Fruit fly (Drosophila melanogaster) whole organism, adult: ENCODE results near the gene CG4297.

Experiments
- CG12768 ChIP-seq: fragments of 200-800 bp; sonication (Bioruptor generic); optimal IDR thresholded peaks from 2 replicates; lab custom pipeline; 2017; ENCODE audit warnings: missing biosample characterization, missing genetic modification characterization, mild to moderate bottlenecking, moderate library complexity, missing genetic modification reagents
- CG33017 ChIP-seq: fragments of 200-800 bp; sonication (Bioruptor generic); optimal IDR thresholded peaks from 2 replicates; lab custom pipeline; 2018; ENCODE audit warnings: missing biosample characterization, mild to moderate bottlenecking, missing genetic modification characterization, moderate library complexity
- CG7045 ChIP-seq: fragments of 200-800 bp; sonication (Bioruptor generic); optimal IDR thresholded peaks from 2 replicates; lab custom pipeline; 2017; ENCODE audit warnings: missing biosample characterization, mild to moderate bottlenecking, missing genetic modification characterization
- CG7101 ChIP-seq: fragments of 200-800 bp; sonication (Bioruptor generic); optimal IDR thresholded peaks from 2 replicates; lab custom pipeline; 2018; ENCODE audit warnings: missing biosample characterization, mild to moderate bottlenecking, missing genetic modification characterization, moderate library complexity
- Clk ChIP-seq: fragments of 200-800 bp; sonication (Bioruptor generic); optimal IDR thresholded peaks from 2 replicates; lab custom pipeline; 2017; ENCODE audit warnings: missing biosample characterization, missing genetic modification characterization
- Hr96 ChIP-seq: fragments of 200-800 bp; sonication (Bioruptor generic); optimal IDR thresholded peaks from 2 replicates; lab custom pipeline; 2016; ENCODE audit warnings: missing biosample characterization, missing genetic modification characterization
- Mnt ChIP-seq: fragments of 200-800 bp; sonication (Bioruptor generic); optimal IDR thresholded peaks from 2 replicates; lab custom pipeline; 2016; ENCODE audit warnings: missing biosample characterization, mild to moderate bottlenecking, missing genetic modification characterization
- cnc ChIP-seq, 2 experiments: fragments of >200 bp; optimal IDR thresholded peaks; 2 replicates each; lab custom pipeline; 2017
- kay ChIP-seq: fragments of 200-800 bp; sonication (Bioruptor generic); peaks from one replicate; lab custom pipeline; 2016; ENCODE audit warnings: missing biosample characterization, missing genetic modification characterization, borderline replicate concordance
- ovo ChIP-seq: fragments of 200-800 bp; sonication (Bioruptor generic); optimal IDR thresholded peaks from 2 replicates; lab custom pipeline; 2016; ENCODE audit warnings: missing biosample characterization, missing genetic modification characterization
- pad ChIP-seq: fragments of 200-800 bp; sonication (Bioruptor generic); optimal IDR thresholded peaks from 3 replicates; lab custom pipeline; 2017; ENCODE audit warnings: missing biosample characterization, missing genetic modification characterization, mild to moderate bottlenecking, moderate library complexity, missing genetic modification reagents
- tj ChIP-seq: fragments of 200-800 bp; sonication (Bioruptor generic); optimal IDR thresholded peaks from 3 replicates; lab custom pipeline; 2017; ENCODE audit warnings: missing biosample characterization, mild to moderate bottlenecking, missing genetic modification characterization, moderate library complexity

dm6 chr2L:520331-521000, 48.5 kb upstream of the CG4297 start:
- TF ChIP-seq Clk (GFP tag; lab: Kevin White, UChicago) (no peak), CG7045 (GFP tag; lab: Kevin White, UChicago) (no peak), tj (GFP tag; lab: Kevin White, UChicago) (no peak), CG33017 (tag; lab: Kevin White, UChicago) (no peak), kay (GFP tag; lab: Kevin White, UChicago) (no peak), pad (no peak), Mnt (no peak), Hr96 (GFP tag; lab: Kevin White, UChicago) (no peak), CG7101 (peak; percentile 39), ovo (GFP tag; lab: Kevin White, UChicago) (no peak), cnc (optimal IDR thresholded peaks at IDR 0.05; lab: Kevin White, UChicago) (no peak), CG12768 (GFP tag; lab: Kevin White, UChicago) (no peak)
